Worm (Caenorhabditis elegans) whole organism, L3 larva: ENCODE results near the gene comt-1.
A peak's percentile ranks its signal among the peaks of the same experiment; 100 is the strongest.

Source experiments
- R02D3.7 ChIP-seq: fragments of 150-350 bp; optimal IDR thresholded peaks from 2 replicates; lab custom pipeline; 2014; ENCODE audit warnings: missing biosample characterization, missing genetic modification characterization
- ceh-82 ChIP-seq: fragments of 150-350 bp; optimal IDR thresholded peaks from 2 replicates; lab custom pipeline; 2014; ENCODE audit warnings: missing biosample characterization, missing genetic modification characterization
- egl-27 ChIP-seq: sonication (generic microtip); optimal IDR thresholded peaks from 4 replicates; lab custom pipeline; 2017; ENCODE audit warnings: missing biosample characterization, missing genetic modification reagents, missing genetic modification characterization
- egl-5 ChIP-seq: fragments of 150-350 bp; optimal IDR thresholded peaks from 2 replicates; lab custom pipeline; 2017; ENCODE audit warnings: missing biosample characterization, missing genetic modification reagents, missing genetic modification characterization, inconsistent platforms
- fkh-10 ChIP-seq: sonication (generic microtip); optimal IDR thresholded peaks from 2 replicates; lab custom pipeline; 2017; ENCODE audit warnings: missing biosample characterization, missing genetic modification reagents, missing genetic modification characterization
- hmg-11 ChIP-seq: sonication (generic microtip); optimal IDR thresholded peaks from 2 replicates; lab custom pipeline; 2016; ENCODE audit warnings: missing genetic modification characterization, missing compliant biosample characterization
- pha-4 ChIP-seq: fragments of 150-350 bp; optimal IDR thresholded peaks from 2 replicates; lab custom pipeline; 2014; ENCODE audit warnings: missing biosample characterization, missing genetic modification reagents, missing genetic modification characterization
- snpc-4 ChIP-seq: fragments of 150-350 bp; optimal IDR thresholded peaks from 2 replicates; lab custom pipeline; 2014; ENCODE audit warnings: missing biosample characterization, missing genetic modification characterization
- unc-39 ChIP-seq: sonication (generic microtip); optimal IDR thresholded peaks from 4 replicates; lab custom pipeline; 2017; ENCODE audit warnings: missing biosample characterization, missing genetic modification characterization
- ztf-11 ChIP-seq: fragments of 150-350 bp; optimal IDR thresholded peaks from 2 replicates; lab custom pipeline; 2014; ENCODE audit warnings: missing biosample characterization, missing genetic modification characterization
- ztf-4 ChIP-seq: fragments of 150-350 bp; optimal IDR thresholded peaks from 2 replicates; lab custom pipeline; 2014; ENCODE audit warnings: missing biosample characterization, missing genetic modification characterization

DNA sequence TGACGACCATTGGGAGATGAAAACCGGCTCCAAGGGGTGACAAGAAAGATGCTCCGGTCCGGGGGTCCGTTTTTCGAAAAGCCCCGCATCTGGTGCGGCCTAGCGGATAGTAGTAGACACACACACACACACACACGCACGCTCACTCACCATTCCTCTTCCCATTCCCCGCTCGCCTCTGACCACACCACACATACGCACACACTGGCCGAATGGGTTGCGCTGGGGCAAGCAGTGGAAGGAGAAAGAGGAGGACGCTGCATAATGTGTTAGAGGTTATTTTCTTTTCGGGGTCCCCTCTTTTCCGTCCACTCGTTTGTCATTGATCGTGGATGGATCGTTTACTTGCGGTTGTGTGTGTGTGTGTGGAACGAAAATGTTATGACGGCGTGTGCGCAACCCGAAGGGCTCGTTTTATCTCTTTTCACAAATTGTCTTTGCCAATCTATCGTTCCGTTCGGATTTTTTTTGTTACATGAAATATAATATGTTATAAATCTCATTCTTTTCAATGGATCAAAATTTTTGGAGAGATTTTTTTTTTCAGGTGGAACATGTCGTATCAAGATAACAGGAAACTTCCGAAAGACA, 23.1 kb upstream of the comt-1 start, which contains the start of gene vang-1:
- peak; percentile 58 for TF ChIP-seq egl-5 (tag; lab: Kevin White, UChicago)
- no peak for TF ChIP-seq unc-39 (tag; lab: Kevin White, UChicago)
- peak; percentile 53 for TF ChIP-seq hmg-11 (tag; lab: Kevin White, UChicago)
- no peak for TF ChIP-seq fkh-10 (GFP tag; lab: Kevin White, UChicago)
- TF ChIP-seq pha-4 (tag; lab: Kevin White, UChicago) = no peak
- no peak for TF ChIP-seq snpc-4
- TF ChIP-seq ztf-4 (tag; lab: Kevin White, UChicago) = no peak
- no peak for TF ChIP-seq egl-27
- TF ChIP-seq ztf-11 = no peak
- TF ChIP-seq R02D3.7 (tag; lab: Kevin White, UChicago) = no peak
- TF ChIP-seq ceh-82 = no peak
